Worm (Caenorhabditis elegans) whole organism, L3 larva: ENCODE results near the gene F40G9.19.

ENCODE experiments used
- R02D3.7 ChIP-seq: fragments of 150-350 bp; optimal IDR thresholded peaks from 2 replicates; lab custom pipeline; 2014; ENCODE audit warnings: missing biosample characterization, missing genetic modification characterization
- ZK546.5 ChIP-seq: sonication (generic microtip); optimal IDR thresholded peaks from 2 replicates; lab custom pipeline; 2017; ENCODE audit warnings: missing biosample characterization, missing genetic modification characterization
- aly-2 ChIP-seq: fragments of 150-350 bp; optimal IDR thresholded peaks from 2 replicates; lab custom pipeline; 2014; ENCODE audit warnings: missing biosample characterization, missing genetic modification characterization
- ama-1 ChIP-seq: fragments of 150-350 bp; optimal IDR thresholded peaks from 2 replicates; lab custom pipeline; 2018
- ceh-16 ChIP-seq: sonication (generic microtip); optimal IDR thresholded peaks from 2 replicates; lab custom pipeline; 2017; ENCODE audit warnings: missing biosample characterization, missing genetic modification characterization
- ceh-28 ChIP-seq: fragments of 150-350 bp; optimal IDR thresholded peaks from 2 replicates; lab custom pipeline; 2014; ENCODE audit warnings: missing biosample characterization, missing genetic modification reagents, missing genetic modification characterization
- ceh-82 ChIP-seq: fragments of 150-350 bp; optimal IDR thresholded peaks from 2 replicates; lab custom pipeline; 2014; ENCODE audit warnings: missing biosample characterization, missing genetic modification characterization
- ceh-9 ChIP-seq: sonication (generic microtip); optimal IDR thresholded peaks from 2 replicates; lab custom pipeline; 2018; ENCODE audit warnings: missing biosample characterization, missing genetic modification characterization
- daf-12 ChIP-seq: fragments of 150-350 bp; optimal IDR thresholded peaks from 2 replicates; lab custom pipeline; 2014; ENCODE audit warnings: missing biosample characterization, missing genetic modification reagents, missing genetic modification characterization
- egl-27 ChIP-seq: sonication (generic microtip); optimal IDR thresholded peaks from 4 replicates; lab custom pipeline; 2017; ENCODE audit warnings: missing biosample characterization, missing genetic modification reagents, missing genetic modification characterization
- egl-5 ChIP-seq: fragments of 150-350 bp; optimal IDR thresholded peaks from 2 replicates; lab custom pipeline; 2017; ENCODE audit warnings: missing biosample characterization, missing genetic modification reagents, missing genetic modification characterization, inconsistent platforms
- elt-1 ChIP-seq: fragments of 150-350 bp; optimal IDR thresholded peaks from 2 replicates; lab custom pipeline; 2014; ENCODE audit warnings: missing biosample characterization, missing genetic modification characterization
- elt-2 ChIP-seq: sonication (generic microtip); optimal IDR thresholded peaks from 2 replicates; lab custom pipeline; 2016; ENCODE audit warnings: missing genetic modification reagents, mild to moderate bottlenecking, missing genetic modification characterization, missing compliant biosample characterization
- elt-3 ChIP-seq, 3 experiments: fragments of 150-350 bp in 1 of 3; sonication (generic microtip) in 2 of 3; optimal IDR thresholded peaks; 2 replicates in 2 of 3; 4 replicates in 1 of 3; lab custom pipeline; 2014 to 2017; ENCODE audit warnings: missing biosample characterization in 3 of 3, missing genetic modification characterization in 3 of 3
- eor-1 ChIP-seq, 2 experiments: fragments of 150-350 bp; optimal IDR thresholded peaks; 2 replicates each; lab custom pipeline; 2014 to 2018; ENCODE audit warnings: missing biosample characterization in 2 of 2, missing genetic modification characterization in 2 of 2
- fkh-2 ChIP-seq: fragments of 150-350 bp; optimal IDR thresholded peaks from 2 replicates; lab custom pipeline; 2014; ENCODE audit warnings: missing biosample characterization, missing genetic modification reagents, missing genetic modification characterization
- fos-1 ChIP-seq: fragments of 150-350 bp; optimal IDR thresholded peaks from 2 replicates; lab custom pipeline; 2014; ENCODE audit warnings: missing biosample characterization, missing genetic modification characterization
- hmg-11 ChIP-seq: sonication (generic microtip); optimal IDR thresholded peaks from 2 replicates; lab custom pipeline; 2016; ENCODE audit warnings: missing genetic modification characterization, missing compliant biosample characterization
- lin-15B ChIP-seq: fragments of 150-350 bp; optimal IDR thresholded peaks from 2 replicates; lab custom pipeline; 2014; ENCODE audit warnings: missing biosample characterization, missing genetic modification characterization
- lsy-12 ChIP-seq: sonication (generic microtip); optimal IDR thresholded peaks from 2 replicates; lab custom pipeline; 2016; ENCODE audit warnings: mild to moderate bottlenecking, missing genetic modification characterization, missing compliant biosample characterization
- mdl-1 ChIP-seq: fragments of 150-350 bp; optimal IDR thresholded peaks from 2 replicates; lab custom pipeline; 2014; ENCODE audit warnings: missing biosample characterization, missing genetic modification characterization
- nhr-11 ChIP-seq: fragments of 150-350 bp; optimal IDR thresholded peaks from 2 replicates; lab custom pipeline; 2014; ENCODE audit warnings: missing biosample characterization, missing genetic modification characterization
- nhr-12 ChIP-seq: fragments of 150-350 bp; optimal IDR thresholded peaks from 2 replicates; lab custom pipeline; 2014; ENCODE audit warnings: missing biosample characterization, missing genetic modification characterization
- nhr-237 ChIP-seq: fragments of 150-350 bp; optimal IDR thresholded peaks from 2 replicates; lab custom pipeline; 2014; ENCODE audit warnings: missing biosample characterization, missing genetic modification characterization
- nhr-25 ChIP-seq: sonication (generic microtip); optimal IDR thresholded peaks from 2 replicates; lab custom pipeline; 2017; ENCODE audit warnings: missing biosample characterization, missing genetic modification characterization
- nhr-28 ChIP-seq: fragments of 150-350 bp; optimal IDR thresholded peaks from 2 replicates; lab custom pipeline; 2014; ENCODE audit warnings: missing biosample characterization, missing genetic modification characterization
- nhr-67 ChIP-seq: fragments of 150-350 bp; optimal IDR thresholded peaks from 2 replicates; lab custom pipeline; 2014; ENCODE audit warnings: missing biosample characterization, missing genetic modification characterization
- nhr-77 ChIP-seq: fragments of 150-350 bp; optimal IDR thresholded peaks from 2 replicates; lab custom pipeline; 2014; ENCODE audit warnings: missing biosample characterization, missing genetic modification characterization
- pha-4 ChIP-seq: fragments of 150-350 bp; optimal IDR thresholded peaks from 2 replicates; lab custom pipeline; 2014; ENCODE audit warnings: missing biosample characterization, missing genetic modification reagents, missing genetic modification characterization
- sea-2 ChIP-seq: fragments of 150-350 bp; sonication (generic microtip); optimal IDR thresholded peaks from 4 replicates; lab custom pipeline; 2014; ENCODE audit warnings: missing biosample characterization, missing genetic modification reagents, missing genetic modification characterization
- skn-1 ChIP-seq: fragments of 150-350 bp; optimal IDR thresholded peaks from 2 replicates; lab custom pipeline; 2014; ENCODE audit warnings: missing biosample characterization, missing genetic modification characterization
- snpc-4 ChIP-seq: fragments of 150-350 bp; optimal IDR thresholded peaks from 2 replicates; lab custom pipeline; 2014; ENCODE audit warnings: missing biosample characterization, missing genetic modification characterization
- unc-39 ChIP-seq: sonication (generic microtip); optimal IDR thresholded peaks from 4 replicates; lab custom pipeline; 2017; ENCODE audit warnings: missing biosample characterization, missing genetic modification characterization
- unc-62 ChIP-seq: fragments of 150-350 bp; sonication (generic microtip); optimal IDR thresholded peaks from 4 replicates; lab custom pipeline; 2014; ENCODE audit warnings: missing biosample characterization, missing genetic modification reagents, missing genetic modification characterization

The F40G9.19 gene

ce11 chrIII:177715-178114, 4.1 kb downstream of the F40G9.19 start, which contains the start of gene F40G9.14:
TSS of gene F40G9.14 (minus strand) at chrIII:177815.
- TF ChIP-seq fos-1 (tag; lab: Kevin White, UChicago) (no peak), nhr-77 (tag; lab: Kevin White, UChicago) (no peak)

ce11 chrIII:178126-178525, 4.5 kb downstream of the F40G9.19 start:
- no peak for TF ChIP-seq sea-2 (GFP tag; lab: Kevin White, UChicago)
- no peak for TF ChIP-seq lin-15B (tag; lab: Kevin White, UChicago)
- TF ChIP-seq nhr-11 (tag; lab: Kevin White, UChicago) = no peak
- TF ChIP-seq mdl-1 (tag; lab: Kevin White, UChicago) = no peak
- TF ChIP-seq nhr-12 (tag; lab: Kevin White, UChicago) = no peak
- TF ChIP-seq elt-2 = no peak
- no peak for TF ChIP-seq unc-62 (GFP tag; lab: Kevin White, UChicago)
- TF ChIP-seq daf-12 (tag; lab: Kevin White, UChicago) = no peak
- no peak for TF ChIP-seq skn-1 (tag; lab: Kevin White, UChicago)
- no peak for TF ChIP-seq egl-27 (tag; lab: Kevin White, UChicago)
- no peak for TF ChIP-seq ZK546.5 (tag; lab: Kevin White, UChicago)
- no peak for TF ChIP-seq eor-1 (tag; optimal IDR thresholded peaks at IDR 0.05; lab: Kevin White, UChicago)
- no peak for TF ChIP-seq unc-39 (tag; lab: Kevin White, UChicago)
- TF ChIP-seq ceh-16 (tag; lab: Kevin White, UChicago) = no peak

ce11 chrIII:179123-179592, 5.6 kb downstream of the F40G9.19 start, which contains the start of gene F40G9.6:
TSS of gene F40G9.6 (plus strand) at chrIII:179542.
- TF ChIP-seq egl-5 (tag; lab: Kevin White, UChicago) (no peak), unc-39 (tag; lab: Kevin White, UChicago) (no peak), aly-2 (tag; lab: Kevin White, UChicago) (no peak), nhr-67 (no peak), lsy-12 (tag; lab: Kevin White, UChicago) (no peak), nhr-25 (tag; lab: Kevin White, UChicago) (no peak), elt-2 (no peak), nhr-77 (tag; lab: Kevin White, UChicago) (no peak), ceh-16 (tag; lab: Kevin White, UChicago) (no peak), pha-4 (tag; lab: Kevin White, UChicago) (no peak), eor-1 (tag; optimal IDR thresholded peaks at IDR 0.05; lab: Kevin White, UChicago) (no peak)
- TF ChIP-seq, all 47 proteins: peak for 0

DNA sequence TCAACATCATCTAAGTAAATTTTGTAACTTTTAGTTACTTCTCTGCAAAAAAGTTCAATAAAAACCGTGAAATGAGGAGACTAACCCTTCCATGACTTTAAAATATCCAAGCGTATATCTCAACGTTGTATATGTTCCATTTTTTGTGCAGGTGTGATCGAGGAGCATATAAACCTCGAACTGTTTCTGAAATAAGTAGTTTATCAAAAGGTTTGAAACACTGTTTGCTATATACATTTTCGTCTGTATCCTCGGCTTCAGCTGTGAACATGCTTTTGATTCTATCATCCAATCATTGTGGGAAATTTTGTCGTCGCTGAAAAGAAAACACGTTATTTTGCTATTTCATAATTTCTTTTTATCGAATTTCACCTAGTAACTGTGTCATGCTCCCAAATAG, 7.4 kb downstream of the F40G9.19 start, which contains the start of gene F40G9.5:
Gene F40G9.5 (plus strand): TSS at position 301 of the 400 bp plus-strand sequence.
- TF ChIP-seq elt-2 (no peak), ceh-16 (tag; lab: Kevin White, UChicago) (no peak), snpc-4 (tag; lab: Kevin White, UChicago) (no peak), hmg-11 (tag; lab: Kevin White, UChicago) (no peak), fkh-2 (tag; lab: Kevin White, UChicago) (no peak), fos-1 (tag; lab: Kevin White, UChicago) (no peak), nhr-67 (no peak), elt-1 (tag; lab: Kevin White, UChicago) (no peak), ZK546.5 (tag; lab: Kevin White, UChicago) (no peak), unc-39 (tag; lab: Kevin White, UChicago) (no peak), R02D3.7 (tag; lab: Kevin White, UChicago) (no peak), ama-1 (lab: Kevin White, UChicago) (no peak), ceh-28 (tag; lab: Kevin White, UChicago) (no peak)

- TF ChIP-seq nhr-237 (tag; lab: Kevin White, UChicago) (no peak), ceh-9 (no peak), elt-3 (tag; optimal IDR thresholded peaks at IDR 0.05; lab: Kevin White, UChicago) (no peak), ceh-82 (tag; lab: Kevin White, UChicago) (no peak), egl-27 (tag; lab: Kevin White, UChicago) (no peak), nhr-28 (tag; lab: Kevin White, UChicago) (no peak)
Measured at ce11 chrIII:182080-182479, 8.5 kb downstream of the F40G9.19 start, which contains the start of gene F40G9.15. TSS of gene F40G9.15 (plus strand) at chrIII:182380.
